Worm (Caenorhabditis elegans) whole organism, L2 larva: ENCODE measurements around the gene R07E5.4.
"Not testable (repeated sequence)": the region's sequence is repeated elsewhere in the genome, so short reads cannot be mapped to it uniquely, and the experiment has no call there.

Experiments
- ama-1 ChIP-seq: fragments of 150-350 bp; optimal IDR thresholded peaks from 2 replicates; lab custom pipeline; 2018; ENCODE audit warnings: inconsistent platforms
- ceh-82 ChIP-seq: fragments of 150-350 bp; optimal IDR thresholded peaks from 2 replicates; lab custom pipeline; 2014; ENCODE audit warnings: missing biosample characterization, missing genetic modification characterization
- nhr-12 ChIP-seq: fragments of 150-350 bp; optimal IDR thresholded peaks from 2 replicates; lab custom pipeline; 2014; ENCODE audit warnings: missing biosample characterization, missing genetic modification characterization

- TF ChIP-seq ceh-82; nhr-12 (tag; lab: Kevin White, UChicago); ama-1: not testable (repeated sequence)
Observed at ce11 chrIII:4426711-4427218, 32.2 kb downstream of the R07E5.4 start.
